Worm (Caenorhabditis elegans) whole organism, L4 larva: ENCODE results near the gene kqt-2.

Experiments
- Y5F2A.4 ChIP-seq: fragments of 200-800 bp; sonication (Bioruptor generic); optimal IDR thresholded peaks from 2 replicates; lab custom pipeline; 2018; ENCODE audit warnings: mild to moderate bottlenecking, missing genetic modification characterization, missing compliant biosample characterization
- ZK546.5 ChIP-seq, 2 experiments: sonication (generic microtip); optimal IDR thresholded peaks; 2 replicates each; lab custom pipeline; 2017; ENCODE audit warnings: missing biosample characterization in 2 of 2, missing genetic modification characterization in 2 of 2
- ces-1 ChIP-seq: fragments of 150-350 bp; sonication (generic microtip); optimal IDR thresholded peaks from 4 replicates; lab custom pipeline; 2014; ENCODE audit warnings: missing biosample characterization, missing genetic modification reagents, missing genetic modification characterization
- dve-1 ChIP-seq: sonication (generic microtip); optimal IDR thresholded peaks from 2 replicates; lab custom pipeline; 2017; ENCODE audit warnings: antibody characterized with exemption, mild to moderate bottlenecking, missing genetic modification characterization, missing compliant biosample characterization; ENCODE audit not compliant: insufficient read depth
- egl-27 ChIP-seq: sonication (generic microtip); optimal IDR thresholded peaks from 3 replicates; lab custom pipeline; 2017; ENCODE audit warnings: missing biosample characterization, missing genetic modification reagents, missing genetic modification characterization
- fkh-10 ChIP-seq: fragments of 150-350 bp; optimal IDR thresholded peaks from 2 replicates; lab custom pipeline; 2014; ENCODE audit warnings: missing biosample characterization, missing genetic modification reagents, missing genetic modification characterization
- lsy-2 ChIP-seq, 2 experiments: fragments of 150-350 bp in 1 of 2; sonication (generic microtip) in 1 of 2; optimal IDR thresholded peaks; 2 replicates each; lab custom pipeline; 2014 to 2017; ENCODE audit warnings: missing biosample characterization in 2 of 2, missing genetic modification characterization in 2 of 2
- nhr-11 ChIP-seq: fragments of 150-350 bp; optimal IDR thresholded peaks from 2 replicates; lab custom pipeline; 2014; ENCODE audit warnings: missing biosample characterization, missing genetic modification characterization
- nhr-237 ChIP-seq: sonication (generic microtip); optimal IDR thresholded peaks from 2 replicates; lab custom pipeline; 2017; ENCODE audit warnings: missing biosample characterization, missing genetic modification characterization
- nhr-25 ChIP-seq: sonication (generic microtip); optimal IDR thresholded peaks from 2 replicates; lab custom pipeline; 2017; ENCODE audit warnings: missing genetic modification characterization, mild to moderate bottlenecking, missing compliant biosample characterization, antibody characterized with exemption, moderate library complexity, borderline replicate concordance; ENCODE audit not compliant: insufficient read depth
- snpc-4 ChIP-seq: fragments of 150-350 bp; optimal IDR thresholded peaks from 2 replicates; lab custom pipeline; 2014; ENCODE audit warnings: missing biosample characterization, missing genetic modification characterization
- spr-3 ChIP-seq: fragments of 200-800 bp; sonication (Bioruptor generic); optimal IDR thresholded peaks from 2 replicates; lab custom pipeline; 2018; ENCODE audit warnings: mild to moderate bottlenecking, missing genetic modification characterization, missing compliant biosample characterization
- unc-39 ChIP-seq: sonication (generic microtip); optimal IDR thresholded peaks from 2 replicates; lab custom pipeline; 2017; ENCODE audit warnings: missing biosample characterization, missing genetic modification characterization

ce11 chrX:8203684-8204083, 42.5 kb downstream of the kqt-2 start, which contains the start of gene C17H11.6:
- TF ChIP-seq ces-1: no peak
- TF ChIP-seq ZK546.5 (tag; optimal IDR thresholded peaks at IDR 0.05; lab: Kevin White, UChicago): no peak
- no peak for TF ChIP-seq unc-39 (tag; lab: Kevin White, UChicago)
- TF ChIP-seq nhr-25 (tag; lab: Kevin White, UChicago): no peak
- TF ChIP-seq egl-27 (tag; lab: Kevin White, UChicago): no peak
- TF ChIP-seq nhr-237 (tag; lab: Kevin White, UChicago): no peak
- no peak for TF ChIP-seq fkh-10
- TF ChIP-seq snpc-4 (tag; lab: Kevin White, UChicago): no peak
- TF ChIP-seq spr-3 (GFP tag; lab: Kevin White, UChicago): no peak
- no peak for TF ChIP-seq Y5F2A.4 (GFP tag; lab: Kevin White, UChicago)
- no peak for TF ChIP-seq lsy-2 (tag; optimal IDR thresholded peaks at IDR 0.05; lab: Kevin White, UChicago)
- TF ChIP-seq dve-1 (tag; lab: Kevin White, UChicago): no peak
- TF ChIP-seq nhr-11 (tag; lab: Kevin White, UChicago): no peak
